Fruit fly (Drosophila melanogaster) S2 (cell line): ENCODE measurements around the gene CG2113.

ENCODE experiments used
- CG8478 ChIP-seq: fragments of >200 bp; optimal IDR thresholded peaks from 2 replicates; lab custom pipeline; 2018
- CTCF ChIP-seq, 2 experiments: fragments of >200 bp; optimal IDR thresholded peaks; 2 replicates each; lab custom pipeline; 2018

DNA sequence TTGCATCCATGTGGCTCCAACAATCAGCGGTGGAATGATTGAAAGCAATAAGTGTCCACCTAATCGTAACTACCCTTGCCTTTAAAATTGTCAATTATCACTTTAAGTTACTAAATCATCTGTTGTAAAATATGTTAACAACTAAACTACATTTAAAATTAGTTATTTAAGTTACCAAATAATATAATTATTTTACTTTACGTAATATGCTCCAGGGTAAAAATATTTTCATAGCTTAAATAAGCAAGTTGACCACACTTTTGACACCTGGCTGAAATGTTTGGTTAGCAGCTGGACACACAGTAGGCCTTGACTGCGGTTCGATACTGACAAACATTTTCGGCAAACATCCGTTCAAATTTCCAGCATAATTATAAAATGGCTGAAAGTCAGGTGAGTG lies at the start of gene CG2113:
- no peak for TF ChIP-seq CG8478 (lab: Kevin White, UChicago)
- TF ChIP-seq CTCF (optimal IDR thresholded peaks at IDR 0.05; lab: Kevin White, UChicago) = no peak
